Worm (Caenorhabditis elegans) whole organism, midembryonic: ENCODE results near the gene sprr-3.

ENCODE experiments used
- flt-1 ChIP-seq: fragments of 200-800 bp; sonication (Bioruptor generic); IDR thresholded peaks from 2 replicates; pipeline ENCODE4 v1.3.6; 2022; ENCODE audit warnings: missing genetic modification characterization, missing compliant biosample characterization
- med-1 ChIP-seq: sonication (generic microtip); optimal IDR thresholded peaks from 2 replicates; lab custom pipeline; 2017; ENCODE audit warnings: missing genetic modification characterization, mild to moderate bottlenecking, missing compliant biosample characterization, antibody characterized with exemption, missing genetic modification reagents; ENCODE audit not compliant: insufficient read depth
- ref-1 ChIP-seq: fragments of 200-800 bp; sonication (Bioruptor generic); conservative IDR thresholded peaks from 2 replicates; pipeline ENCODE4 v1.3.6; 2022; ENCODE audit warnings: missing genetic modification reagents, missing genetic modification characterization, missing compliant biosample characterization
- ztf-23 ChIP-seq: fragments of 200-800 bp; sonication (Bioruptor generic); IDR thresholded peaks from 2 replicates; pipeline ENCODE4 v1.3.6; 2022; ENCODE audit warnings: missing genetic modification reagents, missing genetic modification characterization, missing compliant biosample characterization

DNA sequence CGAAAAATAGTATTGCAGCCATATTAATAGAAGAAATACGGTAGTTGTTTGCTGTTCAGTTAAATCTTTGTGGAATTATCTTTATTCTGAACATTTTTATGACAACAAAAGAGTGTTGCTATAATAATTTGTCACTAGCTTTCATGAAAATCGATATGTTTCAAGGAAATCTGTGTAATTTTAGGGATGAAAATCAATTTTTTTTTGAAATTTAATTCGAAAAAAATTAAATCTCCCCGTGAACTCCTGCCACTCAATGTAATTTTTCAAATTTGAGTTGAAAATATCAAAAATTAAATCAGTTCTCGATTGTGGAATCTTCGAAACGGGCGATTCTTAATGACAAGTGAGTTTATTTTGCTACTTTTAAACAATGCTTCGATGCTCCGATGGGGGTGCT is 19.3 kb downstream of the sprr-3 start, which contains the start of gene Y69A2AR.46:
- no peak for TF ChIP-seq flt-1
- TF ChIP-seq ztf-23 (GFP tag; lab: Robert Waterston, UW), result no peak
- no peak for TF ChIP-seq med-1 (GFP tag; lab: Kevin White, UChicago)
- no peak for TF ChIP-seq ref-1
